Worm (Caenorhabditis elegans): ENCODE measurements around the gene W02H5.8.

DNA sequence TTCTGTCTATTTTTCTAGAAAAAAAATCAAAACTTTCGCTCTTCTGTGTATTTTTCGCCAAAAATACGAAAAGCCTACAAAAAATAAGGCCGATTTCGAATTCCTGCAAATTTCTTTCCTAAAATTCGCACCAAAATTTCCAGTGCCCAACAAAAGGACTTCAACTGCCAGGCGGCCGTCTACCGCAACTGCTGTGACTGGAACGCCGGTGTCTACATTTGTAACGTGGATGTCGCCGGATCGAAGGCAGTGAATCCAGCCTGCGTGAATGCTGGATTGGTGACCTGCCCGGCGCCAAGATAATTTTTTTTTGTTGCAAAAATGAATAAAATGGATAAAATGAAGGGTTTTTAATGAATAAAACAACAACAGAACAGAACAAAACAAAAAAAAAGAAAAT is 50.6 kb downstream of the W02H5.8 start:
- TF ChIP-seq F57C9.4 (tag; optimal IDR thresholded peaks at IDR 0.05) (no peak), C17E4.6 (GFP tag; IDR thresholded peaks at IDR 0.05) (no peak), hrde-1 (tag; optimal IDR thresholded peaks at IDR 0.05; ENCODE audit: borderline replicate concordance) (no peak), unc-62 (GFP tag; optimal IDR thresholded peaks at IDR 0.05) (no peak), madf-3 (GFP tag; IDR thresholded peaks at IDR 0.05) (no peak), ama-1 (optimal IDR thresholded peaks at IDR 0.05) (no peak), ama-1 (GFP tag; optimal IDR thresholded peaks at IDR 0.05) (no peak), egrh-3 (GFP tag; IDR thresholded peaks at IDR 0.05) (no peak), ceh-100 (GFP tag; IDR thresholded peaks at IDR 0.05) (no peak), ceh-40 (GFP tag; IDR thresholded peaks at IDR 0.05) (no peak), aptf-2 (GFP tag; conservative IDR thresholded peaks at IDR 0.05) (no peak)
